Fruit fly (Drosophila melanogaster): ENCODE measurements around the gene crb.

crb gene

DNA sequence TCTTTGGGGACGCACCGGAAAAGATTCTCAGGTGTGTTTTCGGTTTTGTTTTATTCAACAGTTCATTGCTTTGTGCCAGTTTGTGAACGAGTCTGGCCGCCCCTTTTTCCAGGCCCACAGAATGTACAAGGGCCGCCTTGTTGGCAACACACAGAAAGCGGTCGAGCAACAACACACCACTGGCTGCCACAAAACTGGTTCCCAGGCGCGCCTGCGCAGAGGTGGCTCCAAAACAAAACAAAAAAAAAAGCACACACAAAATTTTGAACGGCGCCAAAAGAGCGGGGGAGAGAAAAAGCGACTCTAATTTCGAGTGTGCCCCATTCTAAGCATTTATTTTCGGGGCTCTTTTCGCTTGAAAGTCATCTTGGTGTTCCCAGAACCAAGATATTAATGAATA lies 4.3 kb downstream of the crb start:
- TF ChIP-seq bab1 (GFP tag; optimal IDR thresholded peaks at IDR 0.05) (no peak), CG11617 (GFP tag; optimal IDR thresholded peaks at IDR 0.05) (no peak), CG12768 (GFP tag; optimal IDR thresholded peaks at IDR 0.05) (no peak), CG7101 (tag; optimal IDR thresholded peaks at IDR 0.05) (no peak), CG5204 (GFP tag; optimal IDR thresholded peaks at IDR 0.05) (no peak), CG1620 (GFP tag; optimal IDR thresholded peaks at IDR 0.05) (no peak), Clk (GFP tag; optimal IDR thresholded peaks at IDR 0.05) (no peak), cnc (optimal IDR thresholded peaks at IDR 0.05) (no peak)

DNA sequence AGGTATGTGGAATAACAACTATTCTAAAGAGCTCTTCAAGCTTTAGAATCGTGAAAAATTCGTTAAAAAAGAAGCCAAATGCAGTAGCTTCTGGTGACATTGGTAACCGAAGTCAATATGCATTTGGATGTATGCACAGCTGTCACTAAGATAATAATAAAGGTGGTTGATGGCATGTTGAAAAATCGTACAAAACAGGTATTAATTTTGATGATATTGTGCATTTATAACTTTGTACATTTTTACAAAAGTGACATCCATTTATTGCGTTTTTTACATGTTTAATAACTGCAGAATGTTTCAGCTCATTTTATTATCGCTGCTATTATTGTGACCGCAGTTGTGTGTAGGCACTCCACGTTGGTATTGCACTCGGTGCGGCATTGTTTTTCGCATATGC lies 6.6 kb downstream of the crb start:
- TF ChIP-seq toe (GFP tag; optimal IDR thresholded peaks at IDR 0.05) (no peak), tj (GFP tag; optimal IDR thresholded peaks at IDR 0.05) (peak; percentile 17), cnc (optimal IDR thresholded peaks at IDR 0.05) (no peak), CG7101 (tag; optimal IDR thresholded peaks at IDR 0.05) (no peak), bab1 (GFP tag; optimal IDR thresholded peaks at IDR 0.05) (peak; percentile 36)

DNA sequence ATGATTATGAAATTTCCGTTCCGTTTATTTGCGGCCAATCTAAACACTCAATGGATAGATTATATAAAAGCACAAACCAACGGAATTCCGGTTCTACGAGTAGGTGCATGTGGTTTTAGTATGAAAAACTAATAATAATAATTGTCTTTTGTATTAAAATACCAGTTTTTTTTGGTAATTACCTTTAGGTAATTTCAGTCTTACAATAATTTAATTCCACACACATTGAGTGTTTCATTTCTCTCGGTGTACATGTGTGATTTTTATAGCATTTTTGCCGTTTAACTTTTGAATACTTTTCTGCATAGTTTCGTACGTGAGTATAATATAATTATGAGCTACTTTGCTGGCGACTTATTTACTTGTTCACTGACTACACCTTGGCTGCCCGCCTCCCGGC lies 8.2 kb downstream of the crb start:
- TF ChIP-seq CG11617 (GFP tag; optimal IDR thresholded peaks at IDR 0.05) (no peak), bab1 (GFP tag; optimal IDR thresholded peaks at IDR 0.05) (peak; percentile 44)

- TF ChIP-seq tj (GFP tag; optimal IDR thresholded peaks at IDR 0.05) (peak; percentile 43), ovo (GFP tag; optimal IDR thresholded peaks at IDR 0.05) (no peak), Hr96 (GFP tag; optimal IDR thresholded peaks at IDR 0.05) (peak; percentile 9), CG14711 (tag; optimal IDR thresholded peaks at IDR 0.05) (no peak), Crg-1 (GFP tag; optimal IDR thresholded peaks at IDR 0.05) (no peak), cnc (optimal IDR thresholded peaks at IDR 0.05) (no peak), CG12768 (GFP tag; optimal IDR thresholded peaks at IDR 0.05) (peak; percentile 37), Clk (GFP tag; optimal IDR thresholded peaks at IDR 0.05) (no peak), pad (GFP tag; optimal IDR thresholded peaks at IDR 0.05) (no peak), cic (GFP tag; optimal IDR thresholded peaks at IDR 0.05) (no peak), CG1620 (GFP tag; optimal IDR thresholded peaks at IDR 0.05) (peak; percentile 43), toe (GFP tag; optimal IDR thresholded peaks at IDR 0.05) (peak; percentile 79), bab1 (GFP tag; optimal IDR thresholded peaks at IDR 0.05) (peak; percentile 16), CG7101 (tag; optimal IDR thresholded peaks at IDR 0.05) (peak; percentile 62), kay (GFP tag; ENCODE audit: borderline replicate concordance) (peak; percentile 87), CG5204 (GFP tag; optimal IDR thresholded peaks at IDR 0.05) (no peak), CG7045 (GFP tag; optimal IDR thresholded peaks at IDR 0.05) (peak; percentile 52), CG11617 (GFP tag; optimal IDR thresholded peaks at IDR 0.05) (peak; percentile 46), Mnt (GFP tag; optimal IDR thresholded peaks at IDR 0.05) (peak; percentile 20), CG33017 (tag; optimal IDR thresholded peaks at IDR 0.05) (no peak)
These were observed 23.6 kb downstream of the crb start, which contains the start of the genes Nab2 and BRWD3 for dm6 chr3R:24318217-24319082. TSS of gene Nab2 (minus strand) at chr3R:24318419. TSS of gene BRWD3 (plus strand) at chr3R:24319000.

- TF ChIP-seq CG14711 (tag; optimal IDR thresholded peaks at IDR 0.05) (no peak), Mnt (GFP tag; optimal IDR thresholded peaks at IDR 0.05) (no peak), CG33017 (tag; optimal IDR thresholded peaks at IDR 0.05) (no peak), cnc (optimal IDR thresholded peaks at IDR 0.05) (no peak), Clk (GFP tag; optimal IDR thresholded peaks at IDR 0.05) (no peak), bab1 (GFP tag; optimal IDR thresholded peaks at IDR 0.05) (no peak), CG12768 (GFP tag; optimal IDR thresholded peaks at IDR 0.05) (no peak), CG11617 (GFP tag; optimal IDR thresholded peaks at IDR 0.05) (no peak), CG1620 (GFP tag; optimal IDR thresholded peaks at IDR 0.05) (no peak)
These were observed 24.2 kb downstream of the crb start for dm6 chr3R:24319083-24319381.

DNA sequence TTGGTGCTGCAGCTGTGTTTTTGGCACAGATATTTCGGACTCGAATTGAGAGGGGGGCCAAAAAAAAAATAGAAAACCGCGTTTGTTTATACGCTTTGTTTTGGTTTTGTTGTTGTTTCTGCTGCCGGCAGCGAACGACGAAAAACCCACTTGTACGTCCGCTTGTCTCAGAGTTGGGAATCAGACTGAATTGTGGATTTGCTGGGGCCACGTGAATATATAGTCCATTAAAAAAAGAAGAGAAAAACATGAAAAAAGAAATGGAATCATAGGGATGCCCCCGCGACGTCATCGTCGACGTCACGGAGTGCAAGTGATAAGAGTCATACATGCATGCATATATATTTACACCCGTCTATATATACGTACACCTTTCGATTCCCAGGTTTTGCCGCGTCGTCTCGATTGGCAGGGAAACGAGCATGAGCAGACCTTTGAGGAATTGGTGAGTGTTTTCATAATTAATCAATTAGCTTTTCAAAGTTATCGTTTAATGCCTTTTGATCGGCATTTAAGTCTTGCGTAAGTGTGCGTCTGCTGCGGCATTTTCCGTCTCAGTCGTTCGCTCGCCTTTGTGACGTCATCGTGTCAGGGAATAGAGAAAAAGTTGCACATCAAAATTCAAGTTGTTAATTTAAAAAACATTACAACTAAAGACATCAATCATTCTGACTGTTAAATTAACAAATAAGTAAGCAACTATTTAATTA lies 24.9 kb downstream of the crb start:
- no peak for TF ChIP-seq pad (GFP tag; optimal IDR thresholded peaks at IDR 0.05)
- TF ChIP-seq toe (GFP tag; optimal IDR thresholded peaks at IDR 0.05): no peak
- no peak for TF ChIP-seq cnc (optimal IDR thresholded peaks at IDR 0.05)
- no peak for TF ChIP-seq CG7045 (GFP tag; optimal IDR thresholded peaks at IDR 0.05)
- peak; percentile 70 for TF ChIP-seq Mnt (GFP tag; optimal IDR thresholded peaks at IDR 0.05)
- no peak for TF ChIP-seq CG14711 (tag; optimal IDR thresholded peaks at IDR 0.05)
- TF ChIP-seq Crg-1 (GFP tag; optimal IDR thresholded peaks at IDR 0.05): no peak
- no peak for TF ChIP-seq CG7101 (tag; optimal IDR thresholded peaks at IDR 0.05)
- TF ChIP-seq kay (GFP tag; ENCODE audit: borderline replicate concordance): peak; percentile 97
- peak; percentile 39 for TF ChIP-seq CG12768 (GFP tag; optimal IDR thresholded peaks at IDR 0.05)
- TF ChIP-seq Hr96 (GFP tag; optimal IDR thresholded peaks at IDR 0.05): no peak
- no peak for TF ChIP-seq CG11617 (GFP tag; optimal IDR thresholded peaks at IDR 0.05)
- TF ChIP-seq Clk (GFP tag; optimal IDR thresholded peaks at IDR 0.05): no peak
- TF ChIP-seq ovo (GFP tag; optimal IDR thresholded peaks at IDR 0.05): no peak
- TF ChIP-seq CG1620 (GFP tag; optimal IDR thresholded peaks at IDR 0.05): no peak
- TF ChIP-seq CG5204 (GFP tag; optimal IDR thresholded peaks at IDR 0.05): no peak
- no peak for TF ChIP-seq bab1 (GFP tag; optimal IDR thresholded peaks at IDR 0.05)
- no peak for TF ChIP-seq CG33017 (tag; optimal IDR thresholded peaks at IDR 0.05)
- TF ChIP-seq cic (GFP tag; optimal IDR thresholded peaks at IDR 0.05): no peak
- peak; percentile 58 for TF ChIP-seq tj (GFP tag; optimal IDR thresholded peaks at IDR 0.05)

All from whole organism, adult.